Fruit fly (Drosophila melanogaster): Measurements from ENCODE around the gene CG33648.

CG33648 gene

dm6 chr2L:14553868-14554591 lies 29.9 kb downstream of the CG33648 start (continued):
- TF ChIP-seq sisA (GFP tag; IDR thresholded peaks at IDR 0.05) (peak; percentile 53), CG2199 (GFP tag; IDR thresholded peaks at IDR 0.05) (0 out of 3 replicates have a peak, but pooled peaks have one; percentile 52), CG15269 (tag; optimal IDR thresholded peaks at IDR 0.05) (peak; percentile 41), pfk (GFP tag; optimal IDR thresholded peaks at IDR 0.05) (no peak), da (GFP tag; optimal IDR thresholded peaks at IDR 0.05) (no peak), CG14014 (GFP tag; IDR thresholded peaks at IDR 0.05) (peak; percentile 53; the same call in 1 of the 2 replicates), odd (GFP tag; optimal IDR thresholded peaks at IDR 0.05) (no peak), fd64A (GFP tag; optimal IDR thresholded peaks at IDR 0.05) (peak; percentile 29), lilli (GFP tag; optimal IDR thresholded peaks at IDR 0.05) (peak; percentile 69), CG6791 (GFP tag; IDR thresholded peaks at IDR 0.05; ENCODE audit: partially characterized antibody) (no peak), bsh (GFP tag; optimal IDR thresholded peaks at IDR 0.05) (peak in 1 of 2 experiments; percentile 64), CG17802 (tag; optimal IDR thresholded peaks at IDR 0.05) (peak; percentile 34), Med (GFP tag) (peak; percentile 94), luna (GFP tag; optimal IDR thresholded peaks at IDR 0.05) (no peak), Nf-YC (tag; optimal IDR thresholded peaks at IDR 0.05) (no peak), HmgD (GFP tag; optimal IDR thresholded peaks at IDR 0.05) (no peak), rib (GFP tag; IDR thresholded peaks at IDR 0.05) (no peak), CG10209 (GFP tag; optimal IDR thresholded peaks at IDR 0.05) (peak; percentile 64), zen (tag; optimal IDR thresholded peaks at IDR 0.05) (peak; percentile 92), Bteb2 (GFP tag; optimal IDR thresholded peaks at IDR 0.05) (no peak), sens (GFP tag) (peak; percentile 99), klu (GFP tag; IDR thresholded peaks at IDR 0.05) (peak; percentile 71), tx (GFP tag; optimal IDR thresholded peaks at IDR 0.05) (peak; percentile 42), repo (GFP tag; optimal IDR thresholded peaks at IDR 0.05) (peak; percentile 67), CG6254 (GFP tag; optimal IDR thresholded peaks at IDR 0.05) (peak; percentile 75), CG18619 (GFP tag; optimal IDR thresholded peaks at IDR 0.05) (peak; percentile 58), H2.0 (GFP tag; IDR thresholded peaks at IDR 0.05) (peak; percentile 58), CG10267 (tag; optimal IDR thresholded peaks at IDR 0.05) (peak; percentile 76), CG1647 (GFP tag; optimal IDR thresholded peaks at IDR 0.05) (peak; percentile 51), jigr1 (GFP tag; IDR thresholded peaks at IDR 0.05) (no peak), psq (GFP tag; optimal IDR thresholded peaks at IDR 0.05) (no peak), CG4282 (GFP tag; optimal IDR thresholded peaks at IDR 0.05) (peak; percentile 24), CG12659 (GFP tag; optimal IDR thresholded peaks at IDR 0.05) (peak; percentile 49), slbo (GFP tag; IDR thresholded peaks at IDR 0.05) (peak; percentile 62), CG14860 (GFP tag; IDR thresholded peaks at IDR 0.05; ENCODE audit: partially characterized antibody) (no peak), GATAe (GFP tag; conservative IDR thresholded peaks at IDR 0.05) (no peak), Meics (GFP tag; optimal IDR thresholded peaks at IDR 0.05) (peak; percentile 60), nau (GFP tag; optimal IDR thresholded peaks at IDR 0.05) (no peak), CG33213 (GFP tag; optimal IDR thresholded peaks at IDR 0.05) (peak; percentile 78), CG13624 (GFP tag; optimal IDR thresholded peaks at IDR 0.05) (peak; percentile 65), CG17829 (tag; optimal IDR thresholded peaks at IDR 0.05) (peak; percentile 90), zfh1 (GFP tag; IDR thresholded peaks at IDR 0.05) (peak; percentile 90), hth (optimal IDR thresholded peaks at IDR 0.05) (peak; percentile 96), Fer3 (tag; optimal IDR thresholded peaks at IDR 0.05) (peak; percentile 54), vvl (GFP tag; IDR thresholded peaks at IDR 0.05) (peak; percentile 82), CG7928 (GFP tag; optimal IDR thresholded peaks at IDR 0.05) (no peak), her (GFP tag; optimal IDR thresholded peaks at IDR 0.05) (peak; percentile 40), CG10147 (GFP tag; optimal IDR thresholded peaks at IDR 0.05) (peak; percentile 39), CG2889 (GFP tag; IDR thresholded peaks at IDR 0.05) (0 out of 3 replicates have a peak, but pooled peaks have one; percentile 15), CG12299 (tag; optimal IDR thresholded peaks at IDR 0.05) (no peak)

Measured in whole organism, embryonic.